Fruit fly (Drosophila melanogaster) whole organism, embryonic: Measurements from ENCODE around the gene how.
A peak's percentile ranks its signal among the peaks of the same experiment; 100 is the strongest.

Source experiments
- Atf3 ChIP-seq: fragments of 200-800 bp; sonication (Bioruptor generic); optimal IDR thresholded peaks from 3 replicates; lab custom pipeline; 2016; ENCODE audit warnings: missing biosample characterization, missing genetic modification characterization
- B-H2 ChIP-seq: fragments of 200-800 bp; sonication (Bioruptor generic); optimal IDR thresholded peaks from 2 replicates; lab custom pipeline; 2018; ENCODE audit warnings: missing biosample characterization, mild to moderate bottlenecking, missing genetic modification characterization
- Bteb2 ChIP-seq: fragments of 200-800 bp; sonication (Bioruptor generic); optimal IDR thresholded peaks from 2 replicates; lab custom pipeline; 2016; ENCODE audit warnings: missing biosample characterization, missing genetic modification characterization
- CG10543 ChIP-seq: fragments of 200-800 bp; sonication (Bioruptor generic); optimal IDR thresholded peaks from 3 replicates; lab custom pipeline; 2017; ENCODE audit warnings: missing biosample characterization, mild to moderate bottlenecking, missing genetic modification characterization, moderate library complexity
- CG12071 ChIP-seq: fragments of 200-800 bp; sonication (Bioruptor generic); optimal IDR thresholded peaks from 3 replicates; lab custom pipeline; 2018; ENCODE audit warnings: missing biosample characterization, mild to moderate bottlenecking, missing genetic modification characterization
- CG14050 ChIP-seq: fragments of 200-800 bp; sonication (Bioruptor generic); IDR thresholded peaks from 3 replicates; pipeline ENCODE4 v1.3.6; 2022; ENCODE audit warnings: missing biosample characterization, missing genetic modification characterization
- CG14441 ChIP-seq: fragments of 200-800 bp; sonication (Bioruptor generic); IDR thresholded peaks from 2 replicates; pipeline ENCODE4 v1.3.6; 2022; ENCODE audit warnings: missing biosample characterization, missing genetic modification characterization
- CG15269 ChIP-seq: fragments of 200-800 bp; sonication (Bioruptor generic); optimal IDR thresholded peaks from 2 replicates; lab custom pipeline; 2018; ENCODE audit warnings: missing biosample characterization, mild to moderate bottlenecking, missing genetic modification characterization, moderate library complexity
- CG16813 ChIP-seq: fragments of 200-800 bp; sonication (Bioruptor generic); IDR thresholded peaks from 3 replicates; pipeline ENCODE4 v1.3.6; 2022; ENCODE audit warnings: missing biosample characterization, missing genetic modification characterization; ENCODE audit not compliant: partially characterized antibody
- CG16815 ChIP-seq: fragments of 200-800 bp; sonication (Bioruptor generic); optimal IDR thresholded peaks from 3 replicates; lab custom pipeline; 2017; ENCODE audit warnings: missing biosample characterization, mild to moderate bottlenecking, missing genetic modification characterization
- CG17359 ChIP-seq: fragments of 200-800 bp; sonication (Bioruptor generic); optimal IDR thresholded peaks from 3 replicates; lab custom pipeline; 2018; ENCODE audit warnings: missing biosample characterization, mild to moderate bottlenecking, missing genetic modification characterization, moderate library complexity
- CG17385 ChIP-seq: fragments of 200-800 bp; sonication (Bioruptor generic); optimal IDR thresholded peaks from 3 replicates; lab custom pipeline; 2018; ENCODE audit warnings: missing biosample characterization, mild to moderate bottlenecking, missing genetic modification characterization
- CG17912 ChIP-seq: fragments of 200-800 bp; sonication (Bioruptor generic); optimal IDR thresholded peaks from 2 replicates; lab custom pipeline; 2018; ENCODE audit warnings: missing biosample characterization, mild to moderate bottlenecking, missing genetic modification characterization
- CG18262 ChIP-seq: fragments of 200-800 bp; optimal IDR thresholded peaks from 3 replicates; lab custom pipeline; 2019; ENCODE audit warnings: missing biosample characterization, mild to moderate bottlenecking, missing genetic modification characterization, moderate library complexity
- CG2678 ChIP-seq: fragments of 200-800 bp; sonication (Bioruptor generic); optimal IDR thresholded peaks from 3 replicates; lab custom pipeline; 2019; ENCODE audit warnings: missing biosample characterization, mild to moderate bottlenecking, missing genetic modification characterization, moderate library complexity
- CG2889 ChIP-seq: fragments of 200-800 bp; sonication (Bioruptor generic); IDR thresholded peaks from 3 replicates; pipeline ENCODE4 v1.3.6; 2022; ENCODE audit warnings: missing biosample characterization, missing genetic modification characterization
- CG31224 ChIP-seq: fragments of 200-800 bp; sonication (Bioruptor generic); IDR thresholded peaks from 2 replicates; pipeline ENCODE4 v1.3.6; 2022; ENCODE audit warnings: missing biosample characterization, missing genetic modification characterization
- CG33557 ChIP-seq: fragments of 200-800 bp; sonication (Bioruptor generic); optimal IDR thresholded peaks from 2 replicates; lab custom pipeline; 2019; ENCODE audit warnings: missing biosample characterization, mild to moderate bottlenecking, missing genetic modification characterization, moderate library complexity
- CG4328 ChIP-seq: fragments of 200-800 bp; sonication (Bioruptor generic); optimal IDR thresholded peaks from 3 replicates; lab custom pipeline; 2017; ENCODE audit warnings: missing biosample characterization, missing genetic modification reagents, missing genetic modification characterization
- CG4820 ChIP-seq: fragments of 200-800 bp; sonication (Bioruptor generic); optimal IDR thresholded peaks from 3 replicates; lab custom pipeline; 2016; ENCODE audit warnings: missing biosample characterization, missing genetic modification characterization
- CG5180 ChIP-seq: fragments of 200-800 bp; sonication (Bioruptor generic); optimal IDR thresholded peaks from 3 replicates; lab custom pipeline; 2017; ENCODE audit warnings: missing biosample characterization, missing genetic modification characterization, mild to moderate bottlenecking, moderate library complexity, missing genetic modification reagents
- CG8281 ChIP-seq: fragments of 200-800 bp; sonication (Bioruptor generic); optimal IDR thresholded peaks from 2 replicates; lab custom pipeline; 2018; ENCODE audit warnings: missing biosample characterization, mild to moderate bottlenecking, missing genetic modification characterization, moderate library complexity
- CG8359 ChIP-seq: fragments of 200-800 bp; sonication (Bioruptor generic); optimal IDR thresholded peaks from 2 replicates; lab custom pipeline; 2017; ENCODE audit warnings: missing biosample characterization, mild to moderate bottlenecking, missing genetic modification characterization, borderline replicate concordance
- CG8944 ChIP-seq: fragments of 200-800 bp; sonication (Bioruptor generic); optimal IDR thresholded peaks from 3 replicates; lab custom pipeline; 2016; ENCODE audit warnings: missing biosample characterization, missing genetic modification characterization
- D19B ChIP-seq: fragments of 200-800 bp; sonication (Bioruptor generic); optimal IDR thresholded peaks from 2 replicates; lab custom pipeline; 2017; ENCODE audit warnings: missing biosample characterization, mild to moderate bottlenecking, missing genetic modification characterization
- E2f1 ChIP-seq: fragments of 200-800 bp; sonication (Bioruptor generic); IDR thresholded peaks from 2 replicates; pipeline ENCODE4 v1.3.6; 2022; ENCODE audit warnings: missing biosample characterization, missing genetic modification characterization
- Hand ChIP-seq: fragments of 200-800 bp; sonication (Bioruptor generic); optimal IDR thresholded peaks from 2 replicates; lab custom pipeline; 2017; ENCODE audit warnings: mild to moderate bottlenecking, missing biosample characterization, missing genetic modification reagents, missing genetic modification characterization
- Hmr ChIP-seq: fragments of 200-800 bp; sonication (Bioruptor generic); optimal IDR thresholded peaks from 3 replicates; lab custom pipeline; 2017; ENCODE audit warnings: mild to moderate bottlenecking, missing biosample characterization, missing genetic modification reagents, missing genetic modification characterization
- Hmx ChIP-seq: fragments of 200-800 bp; sonication (Bioruptor generic); optimal IDR thresholded peaks from 2 replicates; lab custom pipeline; 2016; ENCODE audit warnings: missing biosample characterization, missing genetic modification characterization
- Myb ChIP-seq: fragments of 200-800 bp; sonication (Bioruptor generic); optimal IDR thresholded peaks from 2 replicates; lab custom pipeline; 2016; ENCODE audit warnings: missing biosample characterization, missing genetic modification characterization
- ap ChIP-seq: fragments of 200-800 bp; sonication (Bioruptor generic); IDR thresholded peaks from 2 replicates; pipeline ENCODE4 v1.3.6; 2022; ENCODE audit warnings: missing biosample characterization, missing genetic modification characterization
- chm ChIP-seq: fragments of 200-800 bp; sonication (Bioruptor generic); IDR thresholded peaks from 2 replicates; pipeline ENCODE4 v1.3.6; 2022; ENCODE audit warnings: missing biosample characterization, missing genetic modification characterization
- croc ChIP-seq: fragments of 200-800 bp; sonication (Bioruptor generic); conservative IDR thresholded peaks from 3 replicates; pipeline ENCODE4 v1.3.6; 2022; ENCODE audit warnings: missing biosample characterization, missing genetic modification characterization
- dan ChIP-seq: fragments of 200-800 bp; sonication (Bioruptor generic); IDR thresholded peaks from 2 replicates; pipeline ENCODE4 v1.3.6; 2022; ENCODE audit warnings: missing biosample characterization, missing genetic modification characterization
- dm ChIP-seq: fragments of 200-800 bp; sonication (Bioruptor generic); optimal IDR thresholded peaks from 3 replicates; lab custom pipeline; 2016; ENCODE audit warnings: missing biosample characterization, missing genetic modification characterization
- gcm ChIP-seq: fragments of 200-800 bp; sonication (Bioruptor generic); optimal IDR thresholded peaks from 2 replicates; lab custom pipeline; 2019; ENCODE audit warnings: missing biosample characterization, mild to moderate bottlenecking, missing genetic modification characterization, moderate library complexity
- grn ChIP-seq: fragments of 200-800 bp; sonication (Bioruptor generic); optimal IDR thresholded peaks from 3 replicates; lab custom pipeline; 2017; ENCODE audit warnings: missing biosample characterization, missing genetic modification characterization
- gro ChIP-seq: fragments of 200-800 bp; sonication (Bioruptor generic); optimal IDR thresholded peaks from 2 replicates; lab custom pipeline; 2016; ENCODE audit warnings: missing biosample characterization, missing genetic modification characterization
- ind ChIP-seq: fragments of 200-800 bp; sonication (Bioruptor generic); optimal IDR thresholded peaks from 3 replicates; lab custom pipeline; 2016; ENCODE audit warnings: missing biosample characterization, missing genetic modification characterization
- kay ChIP-seq: fragments of 200-800 bp; sonication (Bioruptor generic); optimal IDR thresholded peaks from 2 replicates; lab custom pipeline; 2016; ENCODE audit warnings: missing biosample characterization, missing genetic modification characterization
- kni ChIP-seq: fragments of 200-800 bp; sonication (Bioruptor generic); optimal IDR thresholded peaks from 3 replicates; lab custom pipeline; 2017; ENCODE audit warnings: mild to moderate bottlenecking, missing biosample characterization, missing genetic modification reagents, missing genetic modification characterization
- mld ChIP-seq: fragments of 200-800 bp; sonication (Bioruptor generic); IDR thresholded peaks from 3 replicates; pipeline ENCODE4 v1.3.6; 2022; ENCODE audit warnings: missing biosample characterization, missing genetic modification characterization; ENCODE audit not compliant: partially characterized antibody
- nerfin-1 ChIP-seq: fragments of 200-800 bp; sonication (Bioruptor generic); optimal IDR thresholded peaks from 3 replicates; lab custom pipeline; 2019; ENCODE audit warnings: missing biosample characterization, mild to moderate bottlenecking, missing genetic modification characterization, moderate library complexity
- oc ChIP-seq: fragments of 200-800 bp; sonication (Bioruptor generic); optimal IDR thresholded peaks from 2 replicates; lab custom pipeline; 2018; ENCODE audit warnings: missing biosample characterization, mild to moderate bottlenecking, missing genetic modification characterization, moderate library complexity
- p53 ChIP-seq: fragments of 200-800 bp; sonication (Bioruptor generic); optimal IDR thresholded peaks from 2 replicates; lab custom pipeline; 2016; ENCODE audit warnings: missing biosample characterization, missing genetic modification characterization
- sens ChIP-seq: fragments of 200-800 bp; sonication (Bioruptor generic); peaks from one replicate; lab custom pipeline; 2016; ENCODE audit warnings: missing biosample characterization, missing genetic modification characterization
- sima ChIP-seq: fragments of 200-800 bp; sonication (Bioruptor generic); optimal IDR thresholded peaks from 2 replicates; lab custom pipeline; 2016; ENCODE audit warnings: missing biosample characterization, missing genetic modification characterization
- slbo ChIP-seq: fragments of 200-800 bp; sonication (Bioruptor generic); IDR thresholded peaks from 2 replicates; pipeline ENCODE4 v1.3.6; 2022; ENCODE audit warnings: missing biosample characterization, missing genetic modification characterization
- sr ChIP-seq: fragments of 200-800 bp; sonication (Bioruptor generic); IDR thresholded peaks from 3 replicates; pipeline ENCODE4 v1.3.6; 2022; ENCODE audit warnings: missing biosample characterization, missing genetic modification characterization
- tup ChIP-seq: fragments of 200-800 bp; sonication (Bioruptor generic); optimal IDR thresholded peaks from 2 replicates; lab custom pipeline; 2016; ENCODE audit warnings: missing biosample characterization, mild to moderate bottlenecking, missing genetic modification characterization, moderate library complexity
- zf30C ChIP-seq: fragments of 200-800 bp; sonication (Bioruptor generic); optimal IDR thresholded peaks from 3 replicates; lab custom pipeline; 2018; ENCODE audit warnings: missing biosample characterization, mild to moderate bottlenecking, missing genetic modification characterization
- zfh2 ChIP-seq: fragments of 200-800 bp; sonication (Bioruptor generic); optimal IDR thresholded peaks from 2 replicates; lab custom pipeline; 2016; ENCODE audit warnings: missing biosample characterization, missing genetic modification characterization

how gene

DNA sequence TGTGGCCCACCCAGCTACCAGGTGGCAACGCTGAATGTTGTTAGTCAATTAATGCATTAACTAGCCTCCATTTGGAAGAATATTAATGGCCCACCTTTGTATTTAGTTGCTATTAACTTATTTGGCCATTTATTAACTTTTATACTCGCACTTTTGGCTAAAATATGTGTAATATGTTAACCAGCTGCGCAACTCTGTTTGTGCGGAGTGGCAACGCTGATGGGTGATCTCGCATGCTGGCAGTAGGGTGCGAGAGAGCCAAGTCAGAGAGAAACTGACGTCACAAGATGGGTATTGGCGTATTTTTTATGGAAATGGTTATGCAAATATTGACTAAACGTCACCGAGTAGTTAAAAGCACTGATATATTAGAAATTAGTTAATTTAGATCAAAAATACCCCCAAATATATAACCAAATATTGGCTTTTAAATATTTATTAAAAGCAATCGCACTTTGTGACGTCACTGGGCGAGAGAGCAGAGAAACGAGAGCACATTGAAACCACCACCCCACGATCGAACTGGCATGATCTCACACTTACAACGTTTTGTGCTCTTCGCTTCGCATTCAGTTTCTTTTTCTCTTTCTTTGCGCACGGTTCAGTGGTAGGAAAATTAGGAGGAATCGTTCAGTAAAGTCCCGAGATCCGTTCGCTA lies at the start of gene how (continued):
- TF ChIP-seq Bteb2: no peak
- TF ChIP-seq Atf3: peak; percentile 14
- TF ChIP-seq kay (GFP tag; lab: Kevin White, UChicago): peak; percentile 41
- no peak for TF ChIP-seq CG14441 (GFP tag; lab: Robert Waterston, UW)
- peak; percentile 10 for TF ChIP-seq Hmr (GFP tag; lab: Kevin White, UChicago)
- TF ChIP-seq Hmx (GFP tag; lab: Kevin White, UChicago): no peak
- no peak for TF ChIP-seq CG12071
- TF ChIP-seq chm (GFP tag; lab: Robert Waterston, UW): peak; percentile 83
- TF ChIP-seq ind (GFP tag; lab: Kevin White, UChicago): peak; percentile 23
- peak; percentile 2 for TF ChIP-seq tup
- TF ChIP-seq CG4328 (GFP tag; lab: Kevin White, UChicago): no peak
- TF ChIP-seq B-H2: no peak
- no peak for TF ChIP-seq sr (GFP tag; lab: Robert Waterston, UW)
- peak; percentile 74 for TF ChIP-seq Myb
- peak; percentile 38; the same call in 1 of the 2 replicates for TF ChIP-seq slbo (GFP tag; lab: Robert Waterston, UW)
- peak; percentile 11 for TF ChIP-seq CG8944 (GFP tag; lab: Kevin White, UChicago)
- TF ChIP-seq dm (GFP tag; lab: Kevin White, UChicago): no peak
- no peak for TF ChIP-seq CG2889
- TF ChIP-seq CG10543 (GFP tag; lab: Kevin White, UChicago): peak; percentile 20
- no peak for TF ChIP-seq gro (GFP tag; lab: Kevin White, UChicago)
- peak; percentile 48 for TF ChIP-seq CG18262 (tag; lab: Kevin White, UChicago)
- TF ChIP-seq CG2678 (tag; lab: Kevin White, UChicago): peak; percentile 22
- peak; percentile 21 for TF ChIP-seq oc (tag; lab: Kevin White, UChicago)
- no peak for TF ChIP-seq CG17912
- no peak for TF ChIP-seq p53 (GFP tag; lab: Kevin White, UChicago)
- TF ChIP-seq sens (GFP tag; lab: Kevin White, UChicago): peak; percentile 83
- no peak for TF ChIP-seq zfh2 (GFP tag; lab: Kevin White, UChicago)
- no peak for TF ChIP-seq CG14050 (GFP tag; lab: Robert Waterston, UW)
- no peak for TF ChIP-seq ap (GFP tag; lab: Robert Waterston, UW)
- TF ChIP-seq sima (GFP tag; lab: Kevin White, UChicago): no peak
- TF ChIP-seq CG4820 (GFP tag; lab: Kevin White, UChicago): no peak
- TF ChIP-seq CG15269 (tag; lab: Kevin White, UChicago): no peak
- TF ChIP-seq CG16813 (GFP tag; lab: Robert Waterston, UW): peak; percentile 32; the same call in 1 of the 3 replicates
- TF ChIP-seq D19B (GFP tag; lab: Kevin White, UChicago): no peak
- peak; percentile 43 for TF ChIP-seq CG33557
- no peak for TF ChIP-seq croc (GFP tag; lab: Robert Waterston, UW)

DNA sequence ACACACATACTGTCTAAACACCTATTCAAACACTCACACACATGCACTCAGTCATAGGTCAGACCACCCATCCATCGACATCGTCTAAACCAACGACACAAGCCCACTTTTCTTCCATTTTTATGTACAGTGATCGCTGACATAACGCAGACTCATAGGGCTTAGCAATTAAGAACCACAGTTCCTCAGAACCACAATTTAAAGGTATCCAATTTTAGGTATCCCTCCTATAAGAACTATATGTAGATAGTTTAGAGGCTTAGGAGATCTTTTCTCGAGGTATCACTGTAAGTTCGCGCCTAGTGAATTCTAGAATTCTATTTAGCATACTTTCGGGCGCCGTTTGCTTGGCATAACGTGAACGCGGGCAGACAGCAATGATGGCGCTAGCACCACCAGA lies 49.1 kb upstream of the how start:
- TF ChIP-seq dan (GFP tag; lab: Robert Waterston, UW): no peak
- TF ChIP-seq CG17385 (GFP tag; lab: Kevin White, UChicago): peak; percentile 23
- no peak for TF ChIP-seq CG8281
- TF ChIP-seq zf30C (GFP tag; lab: Kevin White, UChicago): no peak
- no peak for TF ChIP-seq gcm
- TF ChIP-seq grn (GFP tag; lab: Kevin White, UChicago): no peak
- TF ChIP-seq kay (GFP tag; lab: Kevin White, UChicago): no peak
- TF ChIP-seq nerfin-1 (tag; lab: Kevin White, UChicago): no peak
- TF ChIP-seq CG31224: no peak
- TF ChIP-seq E2f1: peak; percentile 24; the same call in 1 of the 2 replicates
- no peak for TF ChIP-seq Hand (GFP tag; lab: Kevin White, UChicago)
- no peak for TF ChIP-seq CG8359 (GFP tag; lab: Kevin White, UChicago)
- TF ChIP-seq CG16815: peak; percentile 50
- TF ChIP-seq CG17359: no peak
- no peak for TF ChIP-seq kni (GFP tag; lab: Kevin White, UChicago)
- TF ChIP-seq mld (GFP tag; lab: Robert Waterston, UW): no peak
- TF ChIP-seq CG5180 (GFP tag; lab: Kevin White, UChicago): no peak
